Worm (Caenorhabditis elegans) whole organism, L4/young adult: ENCODE results near the gene T28D6.4.

Experiments
- W03F9.2 ChIP-seq: fragments of 150-350 bp; optimal IDR thresholded peaks from 2 replicates; lab custom pipeline; 2014; ENCODE audit warnings: missing biosample characterization, missing genetic modification characterization
- dao-5 ChIP-seq: sonication (generic microtip); optimal IDR thresholded peaks from 2 replicates; lab custom pipeline; 2016; ENCODE audit warnings: missing genotype, missing genetic modification characterization, moderate library complexity, missing compliant biosample characterization
- him-1 ChIP-seq: sonication (generic microtip); optimal IDR thresholded peaks from 2 replicates; lab custom pipeline; 2016; ENCODE audit warnings: missing genotype, missing genetic modification reagents, missing genetic modification characterization, missing compliant biosample characterization

- TF ChIP-seq him-1 (tag; lab: Kevin White, UChicago) (no peak), W03F9.2 (no peak), dao-5 (tag; lab: Kevin White, UChicago) (no peak)
These were observed 6.2 kb downstream of the T28D6.4 start, which contains the start of gene T28D6.3 for ce11 chrIII:11366467-11366866.
